Worm (Caenorhabditis elegans): Measurements from ENCODE around the gene cwp-4.
A peak's percentile ranks its signal among the peaks of the same experiment; 100 is the strongest.

cwp-4 gene

ce11 chrV:5069440-5069839 lies 16.0 kb downstream of the cwp-4 start, which contains the start of gene Y58A7A.1:
Gene Y58A7A.1, minus strand, starts transcription at chrV:5069540.
- TF ChIP-seq zfp-3 (GFP tag; conservative IDR thresholded peaks at IDR 0.05) (no peak), ZK337.2 (GFP tag; IDR thresholded peaks at IDR 0.05) (no peak), aly-2 (tag; optimal IDR thresholded peaks at IDR 0.05) (no peak), zip-2 (tag; optimal IDR thresholded peaks at IDR 0.05) (no peak), duxl-1 (tag; optimal IDR thresholded peaks at IDR 0.05; ENCODE audit: poor library complexity) (no peak), ztf-7 (tag; optimal IDR thresholded peaks at IDR 0.05) (no peak), fkh-10 (GFP tag; optimal IDR thresholded peaks at IDR 0.05) (no peak), madf-9 (GFP tag; conservative IDR thresholded peaks at IDR 0.05) (no peak), F26F4.8 (GFP tag; conservative IDR thresholded peaks at IDR 0.05) (no peak), ctbp-1 (GFP tag; IDR thresholded peaks at IDR 0.05) (no peak)

ce11 chrV:5072082-5072481 lies 18.6 kb downstream of the cwp-4 start, which contains the start of gene Y58A7A.2:
Gene Y58A7A.2, minus strand, starts transcription at chrV:5072182.
- TF ChIP-seq nhr-77 (tag; optimal IDR thresholded peaks at IDR 0.05) (no peak), T26A8.4 (GFP tag; IDR thresholded peaks at IDR 0.05) (no peak), nhr-42 (GFP tag; IDR thresholded peaks at IDR 0.05) (no peak), mdt-29 (GFP tag; IDR thresholded peaks at IDR 0.05) (no peak), nhr-41 (GFP tag; IDR thresholded peaks at IDR 0.05) (no peak), nhr-237 (tag; optimal IDR thresholded peaks at IDR 0.05) (no peak), lim-7 (GFP tag; IDR thresholded peaks at IDR 0.05) (no peak), zag-1 (tag; optimal IDR thresholded peaks at IDR 0.05) (no peak)

ce11 chrV:5080853-5081338 lies 27.5 kb downstream of the cwp-4 start, which contains the start of gene Y58A7A.3:
Gene Y58A7A.3, minus strand, starts transcription at chrV:5080903.
- TF ChIP-seq ceh-44 (GFP tag; IDR thresholded peaks at IDR 0.05): no peak
- TF ChIP-seq nhr-76 (tag; optimal IDR thresholded peaks at IDR 0.05): no peak
- peak; percentile 30 for TF ChIP-seq nhr-77 (tag; optimal IDR thresholded peaks at IDR 0.05)
- peak; percentile 43 for TF ChIP-seq mep-1 (tag; optimal IDR thresholded peaks at IDR 0.05)
- TF ChIP-seq mdl-1 (tag; optimal IDR thresholded peaks at IDR 0.05): peak in 1 of 2 experiments; percentile 67
- TF ChIP-seq lsy-2 (tag; optimal IDR thresholded peaks at IDR 0.05): peak in 1 of 2 experiments; percentile 68
- peak; percentile 98 for TF ChIP-seq ztf-7 (tag; optimal IDR thresholded peaks at IDR 0.05)
- no peak for TF ChIP-seq lim-7 (GFP tag; IDR thresholded peaks at IDR 0.05)
- TF ChIP-seq snpc-4 (tag; optimal IDR thresholded peaks at IDR 0.05): no peak
- peak; percentile 100 for TF ChIP-seq zip-2 (tag; optimal IDR thresholded peaks at IDR 0.05)
- peak; percentile 19 for TF ChIP-seq nhr-6 (tag; optimal IDR thresholded peaks at IDR 0.05)
- TF ChIP-seq daf-16 (GFP tag; optimal IDR thresholded peaks at IDR 0.05): no peak
- peak; percentile 64 for TF ChIP-seq daf-16 (tag; optimal IDR thresholded peaks at IDR 0.05)
- TF ChIP-seq ctbp-1 (GFP tag; IDR thresholded peaks at IDR 0.05): no peak
- peak; percentile 93 for TF ChIP-seq nhr-28 (tag; optimal IDR thresholded peaks at IDR 0.05)
- TF ChIP-seq nhr-102 (tag; optimal IDR thresholded peaks at IDR 0.05): peak; percentile 31
- TF ChIP-seq T20F7.1 (GFP tag; optimal IDR thresholded peaks at IDR 0.05): peak; percentile 61
- TF ChIP-seq ces-1 (GFP tag; optimal IDR thresholded peaks at IDR 0.05): no peak
- TF ChIP-seq mes-2 (tag; optimal IDR thresholded peaks at IDR 0.05; ENCODE audit: poor library complexity, severe bottlenecking): peak; percentile 54
- TF ChIP-seq ceh-20 (GFP tag; IDR thresholded peaks at IDR 0.05): no peak
- no peak for TF ChIP-seq R02D3.7 (tag; optimal IDR thresholded peaks at IDR 0.05)
- peak; percentile 20 for TF ChIP-seq dpl-1 (GFP tag; optimal IDR thresholded peaks at IDR 0.05)
- TF ChIP-seq pha-4 (GFP tag; IDR thresholded peaks at IDR 0.05): no peak
- TF ChIP-seq pha-4 (tag; optimal IDR thresholded peaks at IDR 0.05): no peak
- peak; percentile 32 for TF ChIP-seq mxl-3 (GFP tag; optimal IDR thresholded peaks at IDR 0.05)
- TF ChIP-seq aha-1 (tag): peak; percentile 66
- peak; percentile 56 for TF ChIP-seq hlh-11 (tag; optimal IDR thresholded peaks at IDR 0.05)
- TF ChIP-seq dve-1 (tag; optimal IDR thresholded peaks at IDR 0.05; ENCODE audit: insufficient read depth): peak; percentile 57
- no peak for TF ChIP-seq sdz-12 (GFP tag; optimal IDR thresholded peaks at IDR 0.05)
- TF ChIP-seq hmg-1.1 (GFP tag; IDR thresholded peaks at IDR 0.05): no peak
- TF ChIP-seq hif-1 (tag; optimal IDR thresholded peaks at IDR 0.05): peak in 1 of 2 experiments; percentile 54
- no peak for TF ChIP-seq gei-8 (GFP tag; optimal IDR thresholded peaks at IDR 0.05)
- peak; percentile 37; the same call in 1 of the 2 replicates for TF ChIP-seq dmd-6 (GFP tag; IDR thresholded peaks at IDR 0.05)
- no peak for TF ChIP-seq D1046.2 (GFP tag; IDR thresholded peaks at IDR 0.05)
- peak; percentile 48 for TF ChIP-seq hlh-30 (tag; optimal IDR thresholded peaks at IDR 0.05; ENCODE audit: insufficient read depth)

All from whole organism, L4 larva.